Worm (Caenorhabditis elegans) whole organism, young adult: ENCODE measurements around the gene Y11D7A.10.

Experiments used
- B0019.2 ChIP-seq: fragments of 200-800 bp; sonication (Bioruptor generic); conservative IDR thresholded peaks from 2 replicates; pipeline ENCODE4 v1.3.6; 2022; ENCODE audit warnings: missing genetic modification reagents, missing genetic modification characterization, missing compliant biosample characterization
- F37B4.10 ChIP-seq: fragments of 200-800 bp; sonication (Bioruptor generic); IDR thresholded peaks from 2 replicates; pipeline ENCODE4 v1.3.6; 2022; ENCODE audit warnings: missing genetic modification characterization, missing compliant biosample characterization
- F57A8.1 ChIP-seq: fragments of 200-800 bp; sonication (Bioruptor generic); optimal IDR thresholded peaks from 2 replicates; lab custom pipeline; 2018; ENCODE audit warnings: mild to moderate bottlenecking, missing genetic modification characterization, moderate library complexity, missing compliant biosample characterization
- Y53G8AR.9 ChIP-seq: fragments of 200-800 bp; sonication (Bioruptor generic); conservative IDR thresholded peaks from 2 replicates; pipeline ENCODE4 v1.3.6; 2022; ENCODE audit warnings: missing genetic modification reagents, missing genetic modification characterization, missing compliant biosample characterization
- Y79H2A.3 ChIP-seq: fragments of 200-800 bp; sonication (Bioruptor generic); conservative IDR thresholded peaks from 2 replicates; pipeline ENCODE4 v1.3.6; 2022; ENCODE audit warnings: missing genetic modification reagents, missing genetic modification characterization, missing compliant biosample characterization
- attf-3 ChIP-seq: fragments of 200-800 bp; sonication (Bioruptor generic); conservative IDR thresholded peaks from 2 replicates; pipeline ENCODE4 v1.3.6; 2022; ENCODE audit warnings: missing genetic modification reagents, missing genetic modification characterization, missing compliant biosample characterization
- bed-1 ChIP-seq: fragments of 200-800 bp; sonication (Bioruptor generic); IDR thresholded peaks from 2 replicates; pipeline ENCODE4 v1.3.6; 2022; ENCODE audit warnings: missing genetic modification reagents, missing genetic modification characterization, missing compliant biosample characterization
- ccch-3 ChIP-seq: fragments of 200-800 bp; sonication (Bioruptor generic); optimal IDR thresholded peaks from 2 replicates; lab custom pipeline; 2018; ENCODE audit warnings: mild to moderate bottlenecking, missing genetic modification characterization, missing compliant biosample characterization
- cebp-1 ChIP-seq, 2 experiments: fragments of 200-800 bp in 1 of 2; sonication (Bioruptor generic) in 1 of 2; sonication (generic microtip) in 1 of 2; IDR thresholded peaks in 1 of 2; optimal IDR thresholded peaks in 1 of 2; 2 replicates each; pipeline versions ENCODE4 v1.3.6 to Lab custom; 2017 to 2022; ENCODE audit warnings: missing compliant biosample characterization in 2 of 2, missing genetic modification characterization in 2 of 2, mild to moderate bottlenecking in 1 of 2, missing genetic modification reagents in 1 of 2, moderate library complexity in 1 of 2
- ceh-79 ChIP-seq: sonication (generic microtip); optimal IDR thresholded peaks from 2 replicates; lab custom pipeline; 2017; ENCODE audit warnings: mild to moderate bottlenecking, missing genetic modification characterization, missing compliant biosample characterization
- ceh-91 ChIP-seq: fragments of 200-800 bp; sonication (Bioruptor generic); IDR thresholded peaks from 2 replicates; pipeline ENCODE4 v1.3.6; 2022; ENCODE audit warnings: missing genetic modification reagents, missing genetic modification characterization, missing compliant biosample characterization
- efl-1 ChIP-seq: fragments of 150-350 bp; optimal IDR thresholded peaks from 2 replicates; lab custom pipeline; 2014; ENCODE audit warnings: missing biosample characterization, missing genetic modification reagents, missing genetic modification characterization
- egl-18 ChIP-seq: fragments of 200-800 bp; sonication (Bioruptor generic); IDR thresholded peaks from 2 replicates; pipeline ENCODE4 v1.3.6; 2022; ENCODE audit warnings: missing genetic modification reagents, missing genetic modification characterization, missing compliant biosample characterization
- egl-44 ChIP-seq: fragments of 200-800 bp; sonication (Bioruptor generic); IDR thresholded peaks from 2 replicates; pipeline ENCODE4 v1.3.6; 2022; ENCODE audit warnings: missing genetic modification reagents, missing genetic modification characterization, missing compliant biosample characterization
- hlh-12 ChIP-seq: sonication (generic microtip); optimal IDR thresholded peaks from 2 replicates; lab custom pipeline; 2016; ENCODE audit warnings: missing genetic modification characterization, missing compliant biosample characterization
- hmg-1.2 ChIP-seq: fragments of 200-800 bp; sonication (Bioruptor generic); IDR thresholded peaks from 2 replicates; pipeline ENCODE4 v1.3.6; 2022; ENCODE audit warnings: missing genetic modification reagents, missing genetic modification characterization, missing compliant biosample characterization
- hrde-1 ChIP-seq: sonication (generic microtip); optimal IDR thresholded peaks from 2 replicates; lab custom pipeline; 2016; ENCODE audit warnings: missing genetic modification characterization, mild to moderate bottlenecking, missing compliant biosample characterization, moderate library complexity, missing genotype, missing genetic modification reagents, borderline replicate concordance
- let-607 ChIP-seq, 2 experiments: fragments of 200-800 bp in 1 of 2; sonication (Bioruptor generic) in 1 of 2; sonication (generic microtip) in 1 of 2; optimal IDR thresholded peaks; 2 replicates each; lab custom pipeline; 2016 to 2018; ENCODE audit warnings: mild to moderate bottlenecking in 2 of 2, missing compliant biosample characterization in 2 of 2, missing genetic modification characterization in 2 of 2, moderate library complexity in 2 of 2, missing genotype in 1 of 2
- lir-1 ChIP-seq: fragments of 200-800 bp; sonication (Bioruptor generic); conservative IDR thresholded peaks from 2 replicates; pipeline ENCODE4 v1.3.6; 2022; ENCODE audit warnings: missing genetic modification reagents, missing genetic modification characterization, missing compliant biosample characterization
- madf-10 ChIP-seq: sonication (generic microtip); optimal IDR thresholded peaks from 2 replicates; lab custom pipeline; 2016; ENCODE audit warnings: mild to moderate bottlenecking, missing genetic modification characterization, missing compliant biosample characterization
- madf-6 ChIP-seq: fragments of 200-800 bp; sonication (Bioruptor generic); IDR thresholded peaks from 2 replicates; pipeline ENCODE4 v1.3.6; 2022; ENCODE audit warnings: missing genetic modification reagents, missing genetic modification characterization, missing compliant biosample characterization
- mcd-1 ChIP-seq: fragments of 200-800 bp; sonication (Bioruptor generic); IDR thresholded peaks from 2 replicates; pipeline ENCODE4 v1.3.6; 2022; ENCODE audit warnings: missing genetic modification reagents, missing genetic modification characterization, missing compliant biosample characterization
- mel-28 ChIP-seq: sonication (generic microtip); optimal IDR thresholded peaks from 2 replicates; lab custom pipeline; 2016; ENCODE audit warnings: borderline replicate concordance, mild to moderate bottlenecking, missing genetic modification characterization, missing compliant biosample characterization
- nfya-1 ChIP-seq: sonication (generic microtip); optimal IDR thresholded peaks from 2 replicates; lab custom pipeline; 2017; ENCODE audit warnings: antibody characterized with exemption, missing compliant biosample characterization, missing genetic modification characterization, borderline replicate concordance; ENCODE audit not compliant: insufficient read depth
- nhr-120 ChIP-seq: fragments of 200-800 bp; sonication (Bioruptor generic); IDR thresholded peaks from 2 replicates; pipeline ENCODE4 v1.3.6; 2022; ENCODE audit warnings: missing genetic modification characterization, missing compliant biosample characterization
- nhr-27 ChIP-seq: fragments of 200-800 bp; sonication (Bioruptor generic); optimal IDR thresholded peaks from 2 replicates; lab custom pipeline; 2018; ENCODE audit warnings: mild to moderate bottlenecking, missing genetic modification characterization, moderate library complexity, missing compliant biosample characterization
- nhr-90 ChIP-seq: sonication (generic microtip); optimal IDR thresholded peaks from 2 replicates; lab custom pipeline; 2016; ENCODE audit warnings: missing genotype, mild to moderate bottlenecking, missing genetic modification characterization, missing compliant biosample characterization
- rpc-1 ChIP-seq, 2 experiments: fragments of 150-350 bp in 1 of 2; sonication (generic microtip) in 1 of 2; optimal IDR thresholded peaks; 2 replicates each; lab custom pipeline; 2014 to 2018; ENCODE audit warnings: missing biosample characterization in 1 of 2, missing genetic modification characterization in 1 of 2, missing genetic modification reagents in 1 of 2, missing genotype in 1 of 2
- sdz-38 ChIP-seq: sonication (generic microtip); optimal IDR thresholded peaks from 2 replicates; lab custom pipeline; 2016; ENCODE audit warnings: missing genotype, missing genetic modification characterization, missing compliant biosample characterization
- tlf-1 ChIP-seq: fragments of 200-800 bp; sonication (Bioruptor generic); optimal IDR thresholded peaks from 2 replicates; lab custom pipeline; 2018; ENCODE audit warnings: mild to moderate bottlenecking, missing genetic modification characterization, missing compliant biosample characterization
- zfh-2 ChIP-seq: fragments of 200-800 bp; sonication (Bioruptor generic); conservative IDR thresholded peaks from 2 replicates; pipeline ENCODE4 v1.3.6; 2022; ENCODE audit warnings: missing genetic modification reagents, missing genetic modification characterization, missing compliant biosample characterization
- ztf-25 ChIP-seq: fragments of 200-800 bp; sonication (Bioruptor generic); IDR thresholded peaks from 2 replicates; pipeline ENCODE4 v1.3.6; 2022; ENCODE audit warnings: missing genetic modification reagents, missing genetic modification characterization, missing compliant biosample characterization
- ztf-28 ChIP-seq: fragments of 200-800 bp; sonication (Bioruptor generic); IDR thresholded peaks from 2 replicates; pipeline ENCODE4 v1.3.6; 2022; ENCODE audit warnings: missing genetic modification reagents, missing genetic modification characterization, missing compliant biosample characterization
- ztf-3 ChIP-seq: fragments of 200-800 bp; sonication (Bioruptor generic); optimal IDR thresholded peaks from 2 replicates; lab custom pipeline; 2018; ENCODE audit warnings: mild to moderate bottlenecking, missing genetic modification characterization, missing compliant biosample characterization

Y11D7A.10 gene

ce11 chrIV:9215824-9216223 lies 43.7 kb downstream of the Y11D7A.10 start:
- TF ChIP-seq ztf-3 (GFP tag; lab: Kevin White, UChicago) = no peak
- no peak for TF ChIP-seq nhr-120 (GFP tag; lab: Robert Waterston, UW)
- no peak for TF ChIP-seq hlh-12 (tag; lab: Kevin White, UChicago)
- TF ChIP-seq attf-3 (GFP tag; lab: Robert Waterston, UW) = no peak
- no peak for TF ChIP-seq ztf-25 (GFP tag; lab: Robert Waterston, UW)
- no peak for TF ChIP-seq egl-18
- no peak for TF ChIP-seq ceh-79 (tag; lab: Kevin White, UChicago)
- no peak for TF ChIP-seq egl-44 (GFP tag; lab: Robert Waterston, UW)
- no peak for TF ChIP-seq mel-28 (tag; lab: Kevin White, UChicago)
- no peak for TF ChIP-seq madf-10
- no peak for TF ChIP-seq bed-1 (GFP tag; lab: Robert Waterston, UW)
- no peak for TF ChIP-seq F37B4.10 (GFP tag; lab: Robert Waterston, UW)
- TF ChIP-seq ztf-28 (GFP tag; lab: Robert Waterston, UW) = no peak
- no peak for TF ChIP-seq nfya-1 (tag; lab: Kevin White, UChicago)
- no peak for TF ChIP-seq ccch-3 (GFP tag; lab: Kevin White, UChicago)
- TF ChIP-seq nhr-27 = no peak
- TF ChIP-seq hmg-1.2 (GFP tag; lab: Robert Waterston, UW) = no peak
- no peak for TF ChIP-seq Y79H2A.3 (GFP tag; lab: Robert Waterston, UW)

ce11 chrIV:9214823-9215222 lies 44.7 kb downstream of the Y11D7A.10 start:
- TF ChIP-seq ztf-3 (GFP tag; lab: Kevin White, UChicago) (no peak), nhr-27 (no peak), hrde-1 (tag; lab: Kevin White, UChicago) (no peak), F57A8.1 (GFP tag; lab: Kevin White, UChicago) (no peak), efl-1 (GFP tag; lab: Kevin White, UChicago) (no peak), madf-6 (GFP tag; lab: Robert Waterston, UW) (no peak), sdz-38 (no peak), let-607 (tag; optimal IDR thresholded peaks at IDR 0.05; lab: Kevin White, UChicago) (no peak), mcd-1 (no peak), B0019.2 (GFP tag; lab: Robert Waterston, UW) (no peak), rpc-1 (optimal IDR thresholded peaks at IDR 0.05; lab: Kevin White, UChicago) (no peak), rpc-1 (tag; optimal IDR thresholded peaks at IDR 0.05; lab: Kevin White, UChicago) (no peak), nhr-90 (tag; lab: Kevin White, UChicago) (no peak), tlf-1 (GFP tag; lab: Kevin White, UChicago) (no peak), ceh-91 (no peak)

- no peak for TF ChIP-seq cebp-1 (GFP tag; IDR thresholded peaks at IDR 0.05; lab: Robert Waterston, UW)
- no peak for TF ChIP-seq cebp-1 (tag; optimal IDR thresholded peaks at IDR 0.05; lab: Kevin White, UChicago)
- no peak for TF ChIP-seq Y53G8AR.9
- no peak for TF ChIP-seq let-607 (tag; optimal IDR thresholded peaks at IDR 0.05; lab: Kevin White, UChicago)
- TF ChIP-seq lir-1 = no peak
- no peak for TF ChIP-seq zfh-2 (GFP tag; lab: Robert Waterston, UW)
- TF ChIP-seq ccch-3 (GFP tag; lab: Kevin White, UChicago) = no peak
- no peak for TF ChIP-seq F57A8.1 (GFP tag; lab: Kevin White, UChicago)
Observed at ce11 chrIV:9212121-9212520, 47.4 kb downstream of the Y11D7A.10 start, which contains the start of gene C46C2.6. TSS of gene C46C2.6 (plus strand) at chrIV:9212421.
